Fruit fly (Drosophila melanogaster) whole organism, embryonic: ENCODE results near the gene CG34002.
A peak's percentile ranks its signal among the peaks of the same experiment; 100 is the strongest.

Experiments used
- Blimp-1 ChIP-seq: fragments of 200-800 bp; sonication (Bioruptor generic); optimal IDR thresholded peaks from 3 replicates; lab custom pipeline; 2018; ENCODE audit warnings: missing biosample characterization, missing genetic modification characterization, mild to moderate bottlenecking, moderate library complexity, missing genetic modification reagents
- CG10654 ChIP-seq: fragments of 200-800 bp; sonication (Bioruptor generic); optimal IDR thresholded peaks from 2 replicates; lab custom pipeline; 2016; ENCODE audit warnings: missing biosample characterization, missing genetic modification characterization
- CG10979 ChIP-seq: fragments of 200-800 bp; sonication (Bioruptor generic); optimal IDR thresholded peaks from 2 replicates; lab custom pipeline; 2018; ENCODE audit warnings: missing biosample characterization, mild to moderate bottlenecking, missing genetic modification characterization, moderate library complexity
- CG13775 ChIP-seq: fragments of 200-800 bp; sonication (Bioruptor generic); optimal IDR thresholded peaks from 3 replicates; lab custom pipeline; 2017; ENCODE audit warnings: missing biosample characterization, mild to moderate bottlenecking, missing genetic modification characterization
- CG14667 ChIP-seq: fragments of 200-800 bp; sonication (Bioruptor generic); IDR thresholded peaks from 2 replicates; pipeline ENCODE4 v1.3.6; 2022; ENCODE audit warnings: missing biosample characterization, missing genetic modification characterization
- CG16813 ChIP-seq: fragments of 200-800 bp; sonication (Bioruptor generic); IDR thresholded peaks from 3 replicates; pipeline ENCODE4 v1.3.6; 2022; ENCODE audit warnings: missing biosample characterization, missing genetic modification characterization; ENCODE audit not compliant: partially characterized antibody
- CG31388 ChIP-seq: fragments of 200-800 bp; sonication (Bioruptor generic); optimal IDR thresholded peaks from 2 replicates; lab custom pipeline; 2016; ENCODE audit warnings: missing biosample characterization, missing genetic modification characterization
- CG32772 ChIP-seq: fragments of 200-800 bp; sonication (Bioruptor generic); IDR thresholded peaks from 2 replicates; pipeline ENCODE4 v1.3.6; 2022; ENCODE audit warnings: missing biosample characterization, missing genetic modification characterization
- CG4328 ChIP-seq: fragments of 200-800 bp; sonication (Bioruptor generic); optimal IDR thresholded peaks from 3 replicates; lab custom pipeline; 2017; ENCODE audit warnings: missing biosample characterization, missing genetic modification reagents, missing genetic modification characterization
- CG4854 ChIP-seq: fragments of 200-800 bp; sonication (Bioruptor generic); optimal IDR thresholded peaks from 2 replicates; lab custom pipeline; 2016; ENCODE audit warnings: missing biosample characterization, missing genetic modification characterization, inconsistent platforms
- CG5245 ChIP-seq: fragments of 200-800 bp; sonication (Bioruptor generic); optimal IDR thresholded peaks from 3 replicates; lab custom pipeline; 2016; ENCODE audit warnings: missing biosample characterization, missing genetic modification characterization
- CG6254 ChIP-seq: fragments of 200-800 bp; sonication (Bioruptor generic); optimal IDR thresholded peaks from 3 replicates; lab custom pipeline; 2017; ENCODE audit warnings: mild to moderate bottlenecking, missing biosample characterization, missing genetic modification reagents, missing genetic modification characterization
- CG7745 ChIP-seq: fragments of 200-800 bp; sonication (Bioruptor generic); optimal IDR thresholded peaks from 2 replicates; lab custom pipeline; 2018; ENCODE audit warnings: missing biosample characterization, mild to moderate bottlenecking, missing genetic modification characterization, moderate library complexity
- CG7987 ChIP-seq: fragments of 200-800 bp; sonication (Bioruptor generic); optimal IDR thresholded peaks from 2 replicates; lab custom pipeline; 2018; ENCODE audit warnings: missing biosample characterization, mild to moderate bottlenecking, missing genetic modification characterization, moderate library complexity
- CG8281 ChIP-seq: fragments of 200-800 bp; sonication (Bioruptor generic); optimal IDR thresholded peaks from 2 replicates; lab custom pipeline; 2018; ENCODE audit warnings: missing biosample characterization, mild to moderate bottlenecking, missing genetic modification characterization, moderate library complexity
- CG8359 ChIP-seq: fragments of 200-800 bp; sonication (Bioruptor generic); optimal IDR thresholded peaks from 2 replicates; lab custom pipeline; 2017; ENCODE audit warnings: missing biosample characterization, mild to moderate bottlenecking, missing genetic modification characterization, borderline replicate concordance
- CG8924 ChIP-seq: fragments of 200-800 bp; optimal IDR thresholded peaks from 3 replicates; lab custom pipeline; 2019; ENCODE audit warnings: missing biosample characterization, mild to moderate bottlenecking, missing genetic modification characterization, moderate library complexity
- CHES-1-like ChIP-seq: fragments of 200-800 bp; sonication (Bioruptor generic); optimal IDR thresholded peaks from 2 replicates; lab custom pipeline; 2016; ENCODE audit warnings: missing biosample characterization, missing genetic modification characterization
- CTCF ChIP-seq: fragments of 200-800 bp; sonication (Bioruptor generic); optimal IDR thresholded peaks from 2 replicates; lab custom pipeline; 2017; ENCODE audit warnings: missing biosample characterization, mild to moderate bottlenecking, missing genetic modification characterization, moderate library complexity
- Camta ChIP-seq: fragments of 200-800 bp; sonication (Bioruptor generic); optimal IDR thresholded peaks from 2 replicates; lab custom pipeline; 2016; ENCODE audit warnings: missing biosample characterization, missing genetic modification characterization
- Dbx ChIP-seq: fragments of 200-800 bp; sonication (Bioruptor generic); IDR thresholded peaks from 3 replicates; pipeline ENCODE4 v1.3.6; 2022; ENCODE audit warnings: missing biosample characterization, missing genetic modification characterization
- E2f2 ChIP-seq: fragments of 200-800 bp; sonication (Bioruptor generic); IDR thresholded peaks from 2 replicates; pipeline ENCODE4 v1.3.6; 2022; ENCODE audit warnings: missing biosample characterization, missing genetic modification characterization
- HmgD ChIP-seq: fragments of 200-800 bp; sonication (Bioruptor generic); optimal IDR thresholded peaks from 3 replicates; lab custom pipeline; 2016; ENCODE audit warnings: missing biosample characterization, missing genetic modification characterization
- Hmr ChIP-seq: fragments of 200-800 bp; sonication (Bioruptor generic); optimal IDR thresholded peaks from 3 replicates; lab custom pipeline; 2017; ENCODE audit warnings: mild to moderate bottlenecking, missing biosample characterization, missing genetic modification reagents, missing genetic modification characterization
- Lpt ChIP-seq: fragments of >200 bp; optimal IDR thresholded peaks from 2 replicates; lab custom pipeline; 2018; ENCODE audit warnings: missing biosample characterization, missing genetic modification characterization
- Max ChIP-seq: fragments of 200-800 bp; sonication (Bioruptor generic); optimal IDR thresholded peaks from 2 replicates; lab custom pipeline; 2016; ENCODE audit warnings: missing biosample characterization, mild to moderate bottlenecking, missing genetic modification characterization
- Oaz ChIP-seq: fragments of 200-800 bp; sonication (Bioruptor generic); IDR thresholded peaks from 2 replicates; pipeline ENCODE4 v1.3.6; 2022; ENCODE audit warnings: missing biosample characterization, missing genetic modification characterization
- Opbp ChIP-seq: fragments of 200-800 bp; sonication (Bioruptor generic); IDR thresholded peaks from 3 replicates; pipeline ENCODE4 v1.3.6; 2022; ENCODE audit warnings: missing biosample characterization, missing genetic modification characterization; ENCODE audit not compliant: partially characterized antibody
- Rfx ChIP-seq: fragments of 200-800 bp; sonication (Bioruptor generic); IDR thresholded peaks from 2 replicates; pipeline ENCODE4 v1.3.6; 2022; ENCODE audit warnings: missing biosample characterization, missing genetic modification characterization
- Spps ChIP-seq: fragments of 200-800 bp; sonication (Bioruptor generic); optimal IDR thresholded peaks from 2 replicates; lab custom pipeline; 2018; ENCODE audit warnings: missing biosample characterization, mild to moderate bottlenecking, missing genetic modification characterization
- Sry-β ChIP-seq: fragments of 200-800 bp; sonication (Bioruptor generic); optimal IDR thresholded peaks from 2 replicates; lab custom pipeline; 2018; ENCODE audit warnings: missing biosample characterization, mild to moderate bottlenecking, missing genetic modification characterization, moderate library complexity
- TFAM ChIP-seq: fragments of 200-800 bp; sonication (Bioruptor generic); optimal IDR thresholded peaks from 2 replicates; lab custom pipeline; 2017; ENCODE audit warnings: missing biosample characterization, missing genetic modification characterization, inconsistent platforms
- Vsx1 ChIP-seq: fragments of 200-800 bp; sonication (Bioruptor generic); optimal IDR thresholded peaks from 2 replicates; lab custom pipeline; 2017; ENCODE audit warnings: missing biosample characterization, mild to moderate bottlenecking, missing genetic modification characterization, missing genetic modification reagents
- bcd ChIP-seq: fragments of 200-800 bp; sonication (Bioruptor generic); optimal IDR thresholded peaks from 2 replicates; lab custom pipeline; 2017; ENCODE audit warnings: missing biosample characterization, mild to moderate bottlenecking, missing genetic modification characterization
- bigmax ChIP-seq: fragments of 200-800 bp; sonication (Bioruptor generic); optimal IDR thresholded peaks from 2 replicates; lab custom pipeline; 2018; ENCODE audit warnings: missing biosample characterization, mild to moderate bottlenecking, missing genetic modification characterization
- chn ChIP-seq: fragments of 200-800 bp; sonication (Bioruptor generic); optimal IDR thresholded peaks from 2 replicates; lab custom pipeline; 2016; ENCODE audit warnings: missing biosample characterization, missing genetic modification characterization
- dimm ChIP-seq: fragments of 200-800 bp; sonication (Bioruptor generic); IDR thresholded peaks from 2 replicates; pipeline ENCODE4 v1.3.6; 2022; ENCODE audit warnings: missing biosample characterization, missing genetic modification characterization
- fd3F ChIP-seq: fragments of 200-800 bp; sonication (Bioruptor generic); optimal IDR thresholded peaks from 2 replicates; lab custom pipeline; 2018; ENCODE audit warnings: missing biosample characterization, mild to moderate bottlenecking, missing genetic modification characterization, moderate library complexity
- ftz-f1 ChIP-seq: fragments of 200-800 bp; sonication (Bioruptor generic); optimal IDR thresholded peaks from 2 replicates; lab custom pipeline; 2016; ENCODE audit warnings: missing biosample characterization, missing genetic modification characterization
- gce ChIP-seq: fragments of 200-800 bp; sonication (Bioruptor generic); IDR thresholded peaks from 3 replicates; pipeline ENCODE4 v1.3.6; 2022; ENCODE audit warnings: missing biosample characterization, missing genetic modification characterization
- lola ChIP-seq, 3 experiments: fragments of >200 bp in 2 of 3; fragments of 200-800 bp in 1 of 3; sonication (Bioruptor generic) in 1 of 3; optimal IDR thresholded peaks; 2 replicates each; lab custom pipeline; 2017 to 2019; ENCODE audit warnings: missing biosample characterization in 3 of 3, missing genetic modification characterization in 3 of 3, mild to moderate bottlenecking in 1 of 3, moderate library complexity in 1 of 3
- otp ChIP-seq: fragments of 200-800 bp; sonication (Bioruptor generic); IDR thresholded peaks from 3 replicates; pipeline ENCODE4, ENCODE4 v1.3.6; 2022; ENCODE audit warnings: missing biosample characterization, missing genetic modification characterization
- pb ChIP-seq: fragments of 200-800 bp; sonication (Bioruptor generic); optimal IDR thresholded peaks from 3 replicates; lab custom pipeline; 2016; ENCODE audit warnings: missing biosample characterization, missing genetic modification characterization
- salm ChIP-seq: fragments of 200-800 bp; sonication (Bioruptor generic); optimal IDR thresholded peaks from 2 replicates; lab custom pipeline; 2018; ENCODE audit warnings: missing biosample characterization, mild to moderate bottlenecking, missing genetic modification characterization
- slou ChIP-seq: fragments of 200-800 bp; sonication (Bioruptor generic); optimal IDR thresholded peaks from 3 replicates; lab custom pipeline; 2016; ENCODE audit warnings: missing biosample characterization, missing genetic modification characterization
- sug ChIP-seq: fragments of 200-800 bp; optimal IDR thresholded peaks from 2 replicates; lab custom pipeline; 2019; ENCODE audit warnings: missing biosample characterization, mild to moderate bottlenecking, missing genetic modification characterization, moderate library complexity
- tap ChIP-seq: fragments of 200-800 bp; optimal IDR thresholded peaks from 3 replicates; lab custom pipeline; 2019; ENCODE audit warnings: missing biosample characterization, mild to moderate bottlenecking, missing genetic modification characterization, moderate library complexity
- trem ChIP-seq: fragments of 200-800 bp; optimal IDR thresholded peaks from 3 replicates; lab custom pipeline; 2019; ENCODE audit warnings: missing biosample characterization, mild to moderate bottlenecking, missing genetic modification characterization, moderate library complexity
- ttk ChIP-seq: fragments of 200-800 bp; sonication (Bioruptor generic); IDR thresholded peaks from 2 replicates; pipeline ENCODE4 v2.1.2; 2022; ENCODE audit warnings: missing biosample characterization, missing genetic modification characterization
- vfl ChIP-seq: fragments of 200-800 bp; sonication (Bioruptor generic); optimal IDR thresholded peaks from 2 replicates; lab custom pipeline; 2016; ENCODE audit warnings: missing biosample characterization, missing genetic modification characterization

The CG34002 gene

DNA sequence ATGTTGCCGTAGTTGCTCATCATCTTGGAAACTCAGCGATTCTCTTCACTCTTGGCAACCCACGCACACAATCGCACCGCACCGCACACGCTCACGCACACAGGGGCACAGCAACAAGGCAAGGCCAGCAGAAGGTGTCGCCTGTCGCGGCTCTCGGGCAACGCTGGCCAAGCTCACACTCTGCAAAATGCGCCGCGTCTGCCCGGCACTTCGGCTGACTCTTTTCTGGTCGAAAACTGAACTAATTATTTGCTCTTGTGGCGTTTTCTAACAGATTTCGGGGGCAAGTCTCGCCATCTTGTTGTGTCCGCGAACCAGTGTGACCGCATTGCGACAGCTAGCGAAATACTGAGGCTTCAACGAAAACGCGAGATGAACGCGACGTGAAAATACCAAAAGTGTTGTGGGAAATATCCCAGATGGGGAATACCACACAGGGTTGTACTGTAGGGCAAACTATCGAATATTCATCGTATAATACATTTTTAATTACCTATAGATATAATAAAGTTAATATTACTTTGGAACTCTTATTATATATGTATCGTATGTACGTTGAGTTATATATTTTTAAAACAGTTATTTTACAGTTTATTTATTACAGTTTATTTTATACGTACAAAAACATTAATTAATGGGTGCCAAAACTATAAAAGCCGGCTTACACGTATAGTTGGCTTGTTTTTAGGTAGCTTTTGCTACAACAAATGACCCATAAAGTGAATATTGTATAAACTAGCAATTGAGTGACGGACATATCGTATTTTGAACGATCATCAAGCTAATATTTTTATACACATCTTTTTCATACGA is 11.9 kb upstream of the CG34002 start, which contains the start of the genes MED19 and CG7430 (continued):
- TF ChIP-seq CG5245 (GFP tag; lab: Kevin White, UChicago) (no peak), sug (tag; lab: Kevin White, UChicago) (no peak), ftz-f1 (peak; percentile 96), CG31388 (no peak), Sry-β (GFP tag; lab: Kevin White, UChicago) (peak; percentile 13), CG4854 (GFP tag; lab: Kevin White, UChicago) (no peak), CG8924 (tag; lab: Kevin White, UChicago) (no peak), pb (GFP tag; lab: Kevin White, UChicago) (no peak), CTCF (GFP tag; lab: Kevin White, UChicago) (peak; percentile 17), bcd (GFP tag; lab: Kevin White, UChicago) (no peak), otp (GFP tag; lab: Robert Waterston, UW) (no peak), Camta (no peak), Rfx (GFP tag; lab: Robert Waterston, UW) (peak; percentile 26), lola (GFP tag; optimal IDR thresholded peaks at IDR 0.05; lab: Kevin White, UChicago) (peak in 1 of 3 experiments; percentile 16), CG32772 (no peak), trem (tag; lab: Kevin White, UChicago) (peak; percentile 36), Opbp (GFP tag; lab: Robert Waterston, UW) (peak; percentile 60; the same call in 2 of the 3 replicates), dimm (GFP tag; lab: Robert Waterston, UW) (no peak), salm (tag; lab: Kevin White, UChicago) (peak; percentile 28), CG4328 (no peak), Spps (tag; lab: Kevin White, UChicago) (no peak), vfl (GFP tag; lab: Kevin White, UChicago) (no peak), Blimp-1 (GFP tag; lab: Kevin White, UChicago) (no peak), CG8281 (tag; lab: Kevin White, UChicago) (no peak), HmgD (GFP tag; lab: Kevin White, UChicago) (no peak), CG7987 (peak; percentile 45), bigmax (no peak), Oaz (GFP tag; lab: Robert Waterston, UW) (no peak), CHES-1-like (GFP tag; lab: Kevin White, UChicago) (peak; percentile 63), CG6254 (no peak), gce (GFP tag; lab: Robert Waterston, UW) (no peak), slou (GFP tag; lab: Kevin White, UChicago) (no peak), Vsx1 (GFP tag; lab: Kevin White, UChicago) (no peak), E2f2 (peak; percentile 32), TFAM (no peak), CG7745 (tag; lab: Kevin White, UChicago) (peak; percentile 1), fd3F (GFP tag; lab: Kevin White, UChicago) (no peak), ttk (GFP tag; lab: Robert Waterston, UW) (no peak), Dbx (GFP tag; lab: Robert Waterston, UW) (no peak; the same call in 2 of the 3 replicates), Max (GFP tag; lab: Kevin White, UChicago) (no peak), Hmr (peak; percentile 45), CG16813 (peak; percentile 49), Lpt (GFP tag; lab: Kevin White, UChicago) (no peak), chn (GFP tag; lab: Kevin White, UChicago) (no peak), CG14667 (no peak), CG13775 (GFP tag; lab: Kevin White, UChicago) (no peak), tap (tag; lab: Kevin White, UChicago) (no peak), CG10979 (tag; lab: Kevin White, UChicago) (peak; percentile 27), CG8359 (GFP tag; lab: Kevin White, UChicago) (no peak), CG10654 (no peak)
